Fruit fly (Drosophila melanogaster) Kc167 (cell line): Measurements from ENCODE around the gene Neto.

Source experiments
- Myc ChIP-seq: fragments of >200 bp; optimal IDR thresholded peaks from 2 replicates; lab custom pipeline; 2017; ENCODE audit warnings: missing external identifiers
- Sin3A ChIP-seq: fragments of >200 bp; optimal IDR thresholded peaks from 2 replicates; lab custom pipeline; 2018; ENCODE audit warnings: missing external identifiers
- h ChIP-seq: fragments of >200 bp; optimal IDR thresholded peaks from 3 replicates; lab custom pipeline; 2018; ENCODE audit warnings: missing external identifiers

- TF ChIP-seq Sin3A (no peak), h (no peak), Myc (lab: Kevin White, UChicago) (no peak)
Observed at dm6 chrX:13563042-13563441, 117.3 kb downstream of the Neto start.
